Worm (Caenorhabditis elegans): Measurements from ENCODE around the gene C32D5.11.

C32D5.11 gene

ce11 chrII:6309198-6309597 lies 46.0 kb downstream of the C32D5.11 start, which contains the start of gene glb-10:
Gene glb-10, minus strand, starts transcription at chrII:6309298.
- TF ChIP-seq ztf-29 (GFP tag; IDR thresholded peaks at IDR 0.05) = no peak
- no peak for TF ChIP-seq med-1 (GFP tag; optimal IDR thresholded peaks at IDR 0.05; ENCODE audit: insufficient read depth)
- TF ChIP-seq T22C8.4 (GFP tag; IDR thresholded peaks at IDR 0.05) = no peak
- no peak for TF ChIP-seq flt-1 (GFP tag; IDR thresholded peaks at IDR 0.05)
- TF ChIP-seq ztf-23 (GFP tag; IDR thresholded peaks at IDR 0.05) = no peak
- no peak for TF ChIP-seq klf-2 (GFP tag; conservative IDR thresholded peaks at IDR 0.05)

DNA sequence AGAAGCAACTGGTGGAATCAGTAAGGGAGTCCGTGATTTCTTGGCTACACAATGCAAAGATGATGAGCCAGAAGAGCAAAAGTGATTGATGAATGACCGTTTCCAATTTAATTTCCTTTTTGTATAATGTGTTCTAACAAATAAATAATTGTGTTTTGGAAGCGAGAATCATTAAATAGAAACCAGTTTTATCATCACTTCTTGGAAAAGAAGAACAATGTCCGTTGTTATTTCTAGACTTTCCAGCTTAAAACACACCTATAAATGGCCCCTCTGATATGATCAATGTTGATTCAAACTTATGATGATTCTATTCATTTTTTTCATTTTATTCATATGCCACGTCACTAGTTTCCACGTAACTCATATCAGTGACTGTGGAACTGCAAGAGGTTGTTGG lies 49.1 kb downstream of the C32D5.11 start, which contains the start of gene C29F5.8:
Gene C29F5.8, plus strand, starts transcription at position 301 of the 400 bp plus-strand sequence.
- no peak for TF ChIP-seq med-1 (GFP tag; optimal IDR thresholded peaks at IDR 0.05; ENCODE audit: insufficient read depth)
- no peak for TF ChIP-seq ref-1 (GFP tag; conservative IDR thresholded peaks at IDR 0.05)
- TF ChIP-seq klf-2 (GFP tag; conservative IDR thresholded peaks at IDR 0.05) = no peak
- TF ChIP-seq flt-1 (GFP tag; IDR thresholded peaks at IDR 0.05) = no peak
- no peak for TF ChIP-seq cog-1 (tag; optimal IDR thresholded peaks at IDR 0.05)

ce11 chrII:6303209-6303740 lies 52.0 kb downstream of the C32D5.11 start, which contains the start of gene C29F5.1:
Gene C29F5.1, plus strand, starts transcription at chrII:6303525.
- no peak for TF ChIP-seq flt-1 (GFP tag; IDR thresholded peaks at IDR 0.05)
- no peak for TF ChIP-seq klf-2 (GFP tag; conservative IDR thresholded peaks at IDR 0.05)
- no peak for TF ChIP-seq ref-1 (GFP tag; conservative IDR thresholded peaks at IDR 0.05)
- TF ChIP-seq tab-1 (GFP tag; IDR thresholded peaks at IDR 0.05) = no peak
- no peak for TF ChIP-seq T22C8.4 (GFP tag; IDR thresholded peaks at IDR 0.05)
- no peak for TF ChIP-seq ztf-23 (GFP tag; IDR thresholded peaks at IDR 0.05)
- no peak for TF ChIP-seq cog-1 (tag; optimal IDR thresholded peaks at IDR 0.05)
- no peak for TF ChIP-seq ztf-29 (GFP tag; IDR thresholded peaks at IDR 0.05)
- TF ChIP-seq med-1 (GFP tag; optimal IDR thresholded peaks at IDR 0.05; ENCODE audit: insufficient read depth) = no peak

Data from whole organism, midembryonic.